Worm (Caenorhabditis elegans) whole organism, mixed stage, embryonic: ENCODE data around the gene W05B10.6.

ENCODE experiments used
- M03D4.4 ChIP-seq: sonication (generic microtip); optimal IDR thresholded peaks from 2 replicates; lab custom pipeline; 2017; ENCODE audit warnings: mild to moderate bottlenecking, missing genetic modification characterization, missing compliant biosample characterization
- bed-3 ChIP-seq: fragments of 200-800 bp; sonication (Bioruptor generic); optimal IDR thresholded peaks from 3 replicates; lab custom pipeline; 2018; ENCODE audit warnings: mild to moderate bottlenecking, missing genetic modification characterization, moderate library complexity, missing compliant biosample characterization
- blmp-1 ChIP-seq: fragments of 150-350 bp; optimal IDR thresholded peaks from 2 replicates; lab custom pipeline; 2014; ENCODE audit warnings: missing biosample characterization, missing genetic modification characterization
- ceh-39 ChIP-seq: fragments of 150-350 bp; optimal IDR thresholded peaks from 2 replicates; lab custom pipeline; 2014; ENCODE audit warnings: missing biosample characterization, missing genetic modification characterization
- ceh-43 ChIP-seq: fragments of 200-800 bp; sonication (Bioruptor generic); optimal IDR thresholded peaks from 2 replicates; lab custom pipeline; 2018; ENCODE audit warnings: mild to moderate bottlenecking, missing genetic modification characterization, moderate library complexity, missing compliant biosample characterization
- ceh-83 ChIP-seq: fragments of 200-800 bp; sonication (Bioruptor generic); optimal IDR thresholded peaks from 2 replicates; lab custom pipeline; 2018; ENCODE audit warnings: mild to moderate bottlenecking, missing genetic modification characterization, missing compliant biosample characterization
- ces-1 ChIP-seq: fragments of 150-350 bp; optimal IDR thresholded peaks from 2 replicates; lab custom pipeline; 2014; ENCODE audit warnings: missing biosample characterization, missing genetic modification reagents, missing genetic modification characterization
- cnd-1 ChIP-seq: fragments of 200-800 bp; sonication (Bioruptor generic); optimal IDR thresholded peaks from 2 replicates; lab custom pipeline; 2018; ENCODE audit warnings: mild to moderate bottlenecking, missing genetic modification characterization, missing compliant biosample characterization
- drap-1 ChIP-seq: fragments of 200-800 bp; sonication (Bioruptor generic); optimal IDR thresholded peaks from 3 replicates; lab custom pipeline; 2018; ENCODE audit warnings: mild to moderate bottlenecking, missing genetic modification characterization, missing compliant biosample characterization
- elt-1 ChIP-seq: sonication (generic microtip); optimal IDR thresholded peaks from 2 replicates; lab custom pipeline; 2017; ENCODE audit warnings: missing genetic modification characterization, mild to moderate bottlenecking, missing compliant biosample characterization, antibody characterized with exemption, moderate library complexity, borderline replicate concordance; ENCODE audit not compliant: insufficient read depth
- flh-1 ChIP-seq: fragments of 200-800 bp; sonication (Bioruptor generic); optimal IDR thresholded peaks from 2 replicates; lab custom pipeline; 2018; ENCODE audit warnings: mild to moderate bottlenecking, missing genetic modification characterization, moderate library complexity, missing compliant biosample characterization
- hlh-1 ChIP-seq: fragments of 150-350 bp; optimal IDR thresholded peaks from 2 replicates; lab custom pipeline; 2014; ENCODE audit warnings: missing biosample characterization, missing genetic modification reagents, missing genetic modification characterization
- lin-13 ChIP-seq: fragments of 150-350 bp; optimal IDR thresholded peaks from 2 replicates; lab custom pipeline; 2014; ENCODE audit warnings: missing biosample characterization, missing genetic modification characterization
- lin-32 ChIP-seq: fragments of 200-800 bp; sonication (Bioruptor generic); optimal IDR thresholded peaks from 2 replicates; lab custom pipeline; 2018; ENCODE audit warnings: mild to moderate bottlenecking, missing genetic modification characterization, missing compliant biosample characterization
- lsy-2 ChIP-seq: fragments of 150-350 bp; optimal IDR thresholded peaks from 2 replicates; lab custom pipeline; 2014; ENCODE audit warnings: missing biosample characterization, missing genetic modification characterization
- mab-5 ChIP-seq: fragments of 150-350 bp; optimal IDR thresholded peaks from 2 replicates; lab custom pipeline; 2014; ENCODE audit warnings: missing biosample characterization, missing genetic modification characterization
- mls-2 ChIP-seq: sonication (generic microtip); optimal IDR thresholded peaks from 2 replicates; lab custom pipeline; 2016; ENCODE audit warnings: mild to moderate bottlenecking, missing genetic modification characterization, moderate library complexity, missing compliant biosample characterization
- nhr-12 ChIP-seq: fragments of 150-350 bp; optimal IDR thresholded peaks from 2 replicates; lab custom pipeline; 2014; ENCODE audit warnings: missing biosample characterization, missing genetic modification characterization
- nhr-2 ChIP-seq: fragments of 150-350 bp; optimal IDR thresholded peaks from 2 replicates; lab custom pipeline; 2014; ENCODE audit warnings: missing biosample characterization, missing genetic modification characterization
- nhr-237 ChIP-seq: fragments of 150-350 bp; optimal IDR thresholded peaks from 2 replicates; lab custom pipeline; 2014; ENCODE audit warnings: missing biosample characterization, missing genetic modification characterization
- nhr-28 ChIP-seq: fragments of 150-350 bp; optimal IDR thresholded peaks from 2 replicates; lab custom pipeline; 2014; ENCODE audit warnings: missing biosample characterization, missing genetic modification characterization
- nhr-76 ChIP-seq: sonication (generic microtip); optimal IDR thresholded peaks from 2 replicates; lab custom pipeline; 2017; ENCODE audit warnings: missing biosample characterization, missing genetic modification characterization
- pha-4 ChIP-seq: fragments of 150-350 bp; optimal IDR thresholded peaks from 2 replicates; lab custom pipeline; 2018; ENCODE audit warnings: missing biosample characterization, missing genetic modification reagents, missing genetic modification characterization
- sem-2 ChIP-seq: fragments of 200-800 bp; sonication (Bioruptor generic); optimal IDR thresholded peaks from 2 replicates; lab custom pipeline; 2018; ENCODE audit warnings: mild to moderate bottlenecking, missing genetic modification characterization, missing compliant biosample characterization
- snpc-4 ChIP-seq: fragments of 150-350 bp; optimal IDR thresholded peaks from 2 replicates; lab custom pipeline; 2014; ENCODE audit warnings: missing biosample characterization, missing genetic modification characterization
- sptf-1 ChIP-seq: sonication (generic microtip); optimal IDR thresholded peaks from 2 replicates; lab custom pipeline; 2017; ENCODE audit warnings: mild to moderate bottlenecking, missing genetic modification characterization, moderate library complexity, missing compliant biosample characterization
- tbx-8 ChIP-seq: fragments of 200-800 bp; sonication (Bioruptor generic); optimal IDR thresholded peaks from 2 replicates; lab custom pipeline; 2018; ENCODE audit warnings: mild to moderate bottlenecking, missing genetic modification characterization, moderate library complexity, missing compliant biosample characterization
- unc-120 ChIP-seq: sonication (generic microtip); optimal IDR thresholded peaks from 2 replicates; lab custom pipeline; 2017; ENCODE audit warnings: missing genetic modification characterization, missing compliant biosample characterization; ENCODE audit not compliant: poor library complexity, severe bottlenecking
- unc-39 ChIP-seq: fragments of 150-350 bp; optimal IDR thresholded peaks from 2 replicates; lab custom pipeline; 2014; ENCODE audit warnings: missing biosample characterization, missing genetic modification characterization
- zip-8 ChIP-seq: fragments of 150-350 bp; optimal IDR thresholded peaks from 2 replicates; lab custom pipeline; 2014; ENCODE audit warnings: missing biosample characterization, missing genetic modification characterization
- ztf-11 ChIP-seq: fragments of 150-350 bp; optimal IDR thresholded peaks from 2 replicates; lab custom pipeline; 2014; ENCODE audit warnings: missing biosample characterization, missing genetic modification characterization

Gene W05B10.6

DNA sequence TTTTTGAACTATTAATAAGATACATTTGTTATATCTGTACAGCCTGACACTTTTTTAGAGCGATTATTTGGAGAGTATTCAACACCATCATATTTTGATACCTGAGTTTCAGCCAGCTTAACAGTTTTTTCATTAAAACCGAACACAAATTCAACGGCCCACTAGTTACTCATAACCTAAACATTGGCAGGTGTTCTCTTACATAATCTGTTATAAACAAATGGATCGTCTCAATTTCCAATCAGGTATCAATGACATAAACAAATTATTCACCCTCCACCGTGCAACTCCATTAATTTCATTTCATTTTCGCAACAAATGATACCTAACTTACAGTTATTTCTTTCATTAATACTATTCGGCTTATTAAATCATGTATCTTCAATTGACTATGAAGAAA lies 47.0 kb downstream of the W05B10.6 start, which contains the start of gene cubn-1:
Gene cubn-1 (plus strand): TSS at position 301 of the 400 bp plus-strand sequence.
- TF ChIP-seq M03D4.4 (tag; lab: Kevin White, UChicago), result no peak
- TF ChIP-seq elt-1, result no peak
- no peak for TF ChIP-seq snpc-4 (tag; lab: Kevin White, UChicago)
- TF ChIP-seq nhr-237 (tag; lab: Kevin White, UChicago), result no peak
- TF ChIP-seq flh-1 (GFP tag; lab: Kevin White, UChicago), result no peak
- no peak for TF ChIP-seq lin-32 (GFP tag; lab: Kevin White, UChicago)
- no peak for TF ChIP-seq pha-4 (tag; lab: Kevin White, UChicago)
- TF ChIP-seq unc-39 (tag; lab: Kevin White, UChicago), result no peak
- TF ChIP-seq nhr-28 (tag; lab: Kevin White, UChicago), result no peak
- no peak for TF ChIP-seq ceh-83
- no peak for TF ChIP-seq drap-1 (GFP tag; lab: Kevin White, UChicago)
- no peak for TF ChIP-seq unc-120 (tag; lab: Kevin White, UChicago)

DNA sequence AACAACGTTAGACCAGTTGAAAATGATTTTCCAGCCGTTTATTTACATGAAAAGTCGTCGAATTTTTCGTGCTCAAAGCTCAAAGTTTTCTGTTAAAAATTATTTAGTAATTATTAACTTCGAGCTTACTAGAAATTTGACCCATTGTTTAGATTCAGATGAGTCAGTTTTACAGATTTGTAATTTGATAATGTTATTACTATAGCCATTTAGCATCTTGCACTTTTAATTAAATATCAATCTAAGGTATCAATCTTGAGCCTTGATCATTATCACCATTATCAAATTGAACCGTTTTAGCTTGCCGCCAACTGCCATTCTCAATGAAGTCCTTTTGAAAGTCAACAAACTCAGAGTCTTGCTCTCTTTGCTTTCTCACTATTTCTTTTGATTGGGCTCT lies 48.5 kb downstream of the W05B10.6 start, which contains the start of gene ZC116.1:
Gene ZC116.1 (plus strand): TSS at position 301 of the 400 bp plus-strand sequence.
- TF ChIP-seq ztf-11 (tag; lab: Kevin White, UChicago), result no peak
- TF ChIP-seq, all 35 proteins: peak for 0

DNA sequence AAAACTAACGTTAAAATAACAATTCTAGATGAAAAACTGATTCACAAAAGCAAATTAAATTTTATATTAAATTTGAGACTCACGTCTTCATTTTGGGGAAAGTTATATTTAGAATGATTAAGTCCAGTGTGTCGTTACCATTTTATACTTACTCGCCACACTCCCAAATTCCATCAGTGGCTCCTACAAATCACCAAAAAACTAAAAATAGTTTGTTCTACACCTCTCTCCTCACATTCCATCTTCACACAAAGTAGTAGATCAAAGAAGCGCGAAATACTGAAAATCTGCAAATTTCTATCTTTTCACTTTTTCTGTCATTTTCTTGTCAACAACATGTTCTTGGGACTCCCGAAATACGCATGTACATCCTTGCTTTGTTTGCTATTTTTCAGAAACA lies 49.2 kb downstream of the W05B10.6 start, which contains the start of gene ZC116.5:
Gene ZC116.5 (minus strand): TSS at position 101 of the 400 bp plus-strand sequence.
- TF ChIP-seq blmp-1 (tag; lab: Kevin White, UChicago) (no peak), sem-2 (GFP tag; lab: Kevin White, UChicago) (no peak), nhr-2 (no peak), snpc-4 (tag; lab: Kevin White, UChicago) (no peak), mls-2 (tag; lab: Kevin White, UChicago) (no peak), mab-5 (tag; lab: Kevin White, UChicago) (no peak), pha-4 (tag; lab: Kevin White, UChicago) (no peak), drap-1 (GFP tag; lab: Kevin White, UChicago) (no peak), lin-13 (tag; lab: Kevin White, UChicago) (no peak), flh-1 (GFP tag; lab: Kevin White, UChicago) (no peak), ztf-11 (tag; lab: Kevin White, UChicago) (no peak), hlh-1 (tag; lab: Kevin White, UChicago) (no peak), ceh-39 (no peak), bed-3 (GFP tag; lab: Kevin White, UChicago) (no peak), tbx-8 (GFP tag; lab: Kevin White, UChicago) (no peak), nhr-237 (tag; lab: Kevin White, UChicago) (no peak), lin-32 (GFP tag; lab: Kevin White, UChicago) (no peak), zip-8 (tag; lab: Kevin White, UChicago) (no peak)

DNA sequence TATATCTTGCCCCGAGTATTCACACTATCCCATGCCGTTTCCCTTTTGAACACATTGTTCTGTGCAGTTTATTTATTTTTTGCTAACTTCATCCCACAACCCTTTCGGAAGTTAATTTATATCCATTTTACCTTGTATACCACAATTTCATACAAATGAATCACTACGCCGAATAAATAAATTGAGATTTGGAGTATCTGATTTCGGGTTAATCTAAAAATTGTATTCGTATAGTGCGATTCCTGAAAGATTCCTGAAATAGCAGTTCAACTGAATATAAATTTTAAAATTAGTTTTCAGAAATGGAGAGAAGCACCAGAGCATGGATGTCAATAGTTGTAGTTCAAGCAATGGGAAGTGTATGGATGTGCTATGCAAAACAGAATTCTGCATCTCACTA lies 50.9 kb downstream of the W05B10.6 start, which contains the start of gene erg-28:
Gene erg-28 (plus strand): TSS at position 301 of the 400 bp plus-strand sequence.
- TF ChIP-seq nhr-76 (tag; lab: Kevin White, UChicago) (no peak), pha-4 (tag; lab: Kevin White, UChicago) (no peak), blmp-1 (tag; lab: Kevin White, UChicago) (no peak), ceh-39 (no peak), bed-3 (GFP tag; lab: Kevin White, UChicago) (no peak), lsy-2 (no peak), nhr-237 (tag; lab: Kevin White, UChicago) (no peak), nhr-12 (no peak), zip-8 (tag; lab: Kevin White, UChicago) (no peak), ceh-43 (GFP tag; lab: Kevin White, UChicago) (no peak), nhr-28 (tag; lab: Kevin White, UChicago) (no peak), snpc-4 (tag; lab: Kevin White, UChicago) (no peak), cnd-1 (no peak), hlh-1 (tag; lab: Kevin White, UChicago) (no peak), ces-1 (GFP tag; lab: Kevin White, UChicago) (no peak), sptf-1 (no peak)
